Fruit fly (Drosophila melanogaster) whole organism, embryonic: ENCODE results near the gene Sqor.
A peak's percentile ranks its signal among the peaks of the same experiment; 100 is the strongest.

Experiments used
- Aef1 ChIP-seq: fragments of 200-800 bp; sonication (Bioruptor generic); IDR thresholded peaks from 3 replicates; pipeline ENCODE4 v1.3.6; 2022; ENCODE audit warnings: missing biosample characterization, missing genetic modification characterization
- Antp ChIP-seq: fragments of 200-800 bp; sonication (Bioruptor generic); optimal IDR thresholded peaks from 3 replicates; lab custom pipeline; 2016; ENCODE audit warnings: missing biosample characterization, missing genetic modification characterization
- Atf-2 ChIP-seq: fragments of 200-800 bp; sonication (Bioruptor generic); optimal IDR thresholded peaks from 2 replicates; lab custom pipeline; 2016; ENCODE audit warnings: missing biosample characterization, missing genetic modification characterization
- Awh ChIP-seq: fragments of 200-800 bp; sonication (Bioruptor generic); IDR thresholded peaks from 2 replicates; pipeline ENCODE4, ENCODE4 v1.3.6; 2022; ENCODE audit warnings: missing biosample characterization, missing genetic modification characterization
- BEAF-32 ChIP-seq: fragments of 200-800 bp; sonication (Bioruptor generic); optimal IDR thresholded peaks from 3 replicates; lab custom pipeline; 2017; ENCODE audit warnings: missing biosample characterization, missing genetic modification characterization, mild to moderate bottlenecking, moderate library complexity, missing genetic modification reagents
- CG10431 ChIP-seq: fragments of 200-800 bp; sonication (Bioruptor generic); optimal IDR thresholded peaks from 3 replicates; lab custom pipeline; 2018; ENCODE audit warnings: missing biosample characterization, mild to moderate bottlenecking, missing genetic modification characterization
- CG10959 ChIP-seq: fragments of 200-800 bp; sonication (Bioruptor generic); IDR thresholded peaks from 2 replicates; pipeline ENCODE4 v1.3.6; 2022; ENCODE audit warnings: missing biosample characterization, missing genetic modification characterization
- CG11695 ChIP-seq: fragments of 200-800 bp; sonication (Bioruptor generic); IDR thresholded peaks from 3 replicates; pipeline ENCODE4 v1.3.6; 2022; ENCODE audit warnings: missing biosample characterization, missing genetic modification characterization
- CG14050 ChIP-seq: fragments of 200-800 bp; sonication (Bioruptor generic); IDR thresholded peaks from 3 replicates; pipeline ENCODE4 v1.3.6; 2022; ENCODE audit warnings: missing biosample characterization, missing genetic modification characterization
- CG14860 ChIP-seq: fragments of 200-800 bp; sonication (Bioruptor generic); IDR thresholded peaks from 3 replicates; pipeline ENCODE4 v1.3.6; 2022; ENCODE audit warnings: missing biosample characterization, missing genetic modification characterization; ENCODE audit not compliant: partially characterized antibody
- CG15011 ChIP-seq: fragments of 200-800 bp; sonication (Bioruptor generic); optimal IDR thresholded peaks from 3 replicates; lab custom pipeline; 2018; ENCODE audit warnings: missing biosample characterization, mild to moderate bottlenecking, missing genetic modification characterization
- CG16815 ChIP-seq: fragments of 200-800 bp; sonication (Bioruptor generic); optimal IDR thresholded peaks from 3 replicates; lab custom pipeline; 2017; ENCODE audit warnings: missing biosample characterization, mild to moderate bottlenecking, missing genetic modification characterization
- CG17361 ChIP-seq: fragments of 200-800 bp; sonication (Bioruptor generic); IDR thresholded peaks from 3 replicates; pipeline ENCODE4 v1.3.6; 2022; ENCODE audit warnings: missing biosample characterization, missing genetic modification characterization
- CG1792 ChIP-seq: fragments of 200-800 bp; sonication (Bioruptor generic); optimal IDR thresholded peaks from 2 replicates; lab custom pipeline; 2016; ENCODE audit warnings: missing biosample characterization, missing genetic modification characterization
- CG2129 ChIP-seq: fragments of 200-800 bp; sonication (Bioruptor generic); IDR thresholded peaks from 2 replicates; pipeline ENCODE4 v1.3.6; 2022; ENCODE audit warnings: missing biosample characterization, missing genetic modification characterization; ENCODE audit not compliant: partially characterized antibody
- CG2199 ChIP-seq: fragments of 200-800 bp; sonication (Bioruptor generic); IDR thresholded peaks from 3 replicates; pipeline ENCODE4 v1.3.6; 2022; ENCODE audit warnings: missing biosample characterization, missing genetic modification characterization
- CG2678 ChIP-seq: fragments of 200-800 bp; sonication (Bioruptor generic); optimal IDR thresholded peaks from 3 replicates; lab custom pipeline; 2019; ENCODE audit warnings: missing biosample characterization, mild to moderate bottlenecking, missing genetic modification characterization, moderate library complexity
- CG34376 ChIP-seq: fragments of 200-800 bp; sonication (Bioruptor generic); optimal IDR thresholded peaks from 2 replicates; lab custom pipeline; 2018; ENCODE audit warnings: missing biosample characterization, mild to moderate bottlenecking, missing genetic modification characterization
- CG3726 ChIP-seq: fragments of 200-800 bp; sonication (Bioruptor generic); IDR thresholded peaks from 3 replicates; pipeline ENCODE4, ENCODE4 v1.3.6; 2022; ENCODE audit warnings: missing biosample characterization, missing genetic modification characterization
- CG6175 ChIP-seq: fragments of 200-800 bp; sonication (Bioruptor generic); IDR thresholded peaks from 3 replicates; pipeline ENCODE4 v1.3.6; 2022; ENCODE audit warnings: missing biosample characterization, missing genetic modification characterization
- CG6654 ChIP-seq: fragments of 200-800 bp; sonication (Bioruptor generic); optimal IDR thresholded peaks from 2 replicates; lab custom pipeline; 2017; ENCODE audit warnings: missing biosample characterization, mild to moderate bottlenecking, missing genetic modification characterization
- CG7372 ChIP-seq: fragments of 200-800 bp; sonication (Bioruptor generic); IDR thresholded peaks from 2 replicates; pipeline ENCODE4 v1.3.6; 2022; ENCODE audit warnings: missing biosample characterization, missing genetic modification characterization
- CG8290 ChIP-seq, 3 experiments: fragments of 200-800 bp; sonication (Bioruptor generic); optimal IDR thresholded peaks; 2 replicates each; lab custom pipeline; 2016 to 2019; ENCODE audit warnings: missing biosample characterization in 3 of 3, missing genetic modification characterization in 3 of 3, mild to moderate bottlenecking in 2 of 3, moderate library complexity in 1 of 3
- Camta ChIP-seq: fragments of 200-800 bp; sonication (Bioruptor generic); optimal IDR thresholded peaks from 2 replicates; lab custom pipeline; 2016; ENCODE audit warnings: missing biosample characterization, missing genetic modification characterization
- Doc2 ChIP-seq: fragments of 200-800 bp; sonication (Bioruptor generic); IDR thresholded peaks from 2 replicates; pipeline ENCODE4 v1.3.6; 2022; ENCODE audit warnings: missing biosample characterization, missing genetic modification characterization
- Hey ChIP-seq: fragments of 200-800 bp; sonication (Bioruptor generic); optimal IDR thresholded peaks from 3 replicates; lab custom pipeline; 2018; ENCODE audit warnings: missing biosample characterization, mild to moderate bottlenecking, missing genetic modification characterization
- Hr3 ChIP-seq: fragments of 200-800 bp; sonication (Bioruptor generic); optimal IDR thresholded peaks from 3 replicates; lab custom pipeline; 2016; ENCODE audit warnings: missing biosample characterization, missing genetic modification characterization
- Kr ChIP-seq: fragments of 200-800 bp; sonication (Bioruptor generic); optimal IDR thresholded peaks from 2 replicates; lab custom pipeline; 2017; ENCODE audit warnings: missing biosample characterization, mild to moderate bottlenecking, missing genetic modification characterization
- Oli ChIP-seq: fragments of 200-800 bp; sonication (Bioruptor generic); optimal IDR thresholded peaks from 2 replicates; lab custom pipeline; 2018; ENCODE audit warnings: missing biosample characterization, mild to moderate bottlenecking, missing genetic modification characterization, moderate library complexity
- Ptx1 ChIP-seq: fragments of 200-800 bp; sonication (Bioruptor generic); IDR thresholded peaks from 2 replicates; pipeline ENCODE4 v1.3.6; 2022; ENCODE audit warnings: missing biosample characterization, missing genetic modification characterization
- Rfx ChIP-seq: fragments of 200-800 bp; sonication (Bioruptor generic); IDR thresholded peaks from 2 replicates; pipeline ENCODE4 v1.3.6; 2022; ENCODE audit warnings: missing biosample characterization, missing genetic modification characterization
- abd-A ChIP-seq: fragments of 200-800 bp; sonication (Bioruptor generic); optimal IDR thresholded peaks from 3 replicates; lab custom pipeline; 2019; ENCODE audit warnings: missing biosample characterization, mild to moderate bottlenecking, missing genetic modification characterization, moderate library complexity
- ash1 ChIP-seq: fragments of 200-800 bp; sonication (Bioruptor generic); optimal IDR thresholded peaks from 2 replicates; lab custom pipeline; 2018; ENCODE audit warnings: missing biosample characterization, mild to moderate bottlenecking, missing genetic modification characterization
- ato ChIP-seq: fragments of 200-800 bp; sonication (Bioruptor generic); IDR thresholded peaks from 2 replicates; pipeline ENCODE4 v1.3.6; 2022; ENCODE audit warnings: missing biosample characterization, missing genetic modification characterization; ENCODE audit not compliant: partially characterized antibody
- crol ChIP-seq: fragments of 200-800 bp; sonication (Bioruptor generic); IDR thresholded peaks from 2 replicates; pipeline ENCODE4 v1.3.6; 2022; ENCODE audit warnings: missing biosample characterization, missing genetic modification characterization
- crp ChIP-seq, 2 experiments: fragments of 200-800 bp; sonication (Bioruptor generic); optimal IDR thresholded peaks; 2 replicates in 1 of 2; 3 replicates in 1 of 2; lab custom pipeline; 2017; ENCODE audit warnings: missing biosample characterization in 2 of 2, missing genetic modification characterization in 2 of 2, mild to moderate bottlenecking in 1 of 2, moderate library complexity in 1 of 2
- dimm ChIP-seq: fragments of 200-800 bp; sonication (Bioruptor generic); IDR thresholded peaks from 2 replicates; pipeline ENCODE4 v1.3.6; 2022; ENCODE audit warnings: missing biosample characterization, missing genetic modification characterization
- dpn ChIP-seq, 2 experiments: fragments of 200-800 bp; sonication (Bioruptor generic); optimal IDR thresholded peaks; 3 replicates each; lab custom pipeline; 2016; ENCODE audit warnings: missing biosample characterization in 2 of 2, missing genetic modification characterization in 2 of 2
- fu2 ChIP-seq: fragments of 200-800 bp; sonication (Bioruptor generic); optimal IDR thresholded peaks from 2 replicates; lab custom pipeline; 2016; ENCODE audit warnings: missing biosample characterization, missing genetic modification characterization
- jing ChIP-seq: fragments of 200-800 bp; sonication (Bioruptor generic); optimal IDR thresholded peaks from 2 replicates; lab custom pipeline; 2018; ENCODE audit warnings: missing biosample characterization, mild to moderate bottlenecking, missing genetic modification characterization
- kah ChIP-seq: fragments of 200-800 bp; sonication (Bioruptor generic); optimal IDR thresholded peaks from 2 replicates; lab custom pipeline; 2018; ENCODE audit warnings: missing biosample characterization, mild to moderate bottlenecking, missing genetic modification characterization
- nom ChIP-seq: fragments of 200-800 bp; sonication (Bioruptor generic); optimal IDR thresholded peaks from 2 replicates; lab custom pipeline; 2017; ENCODE audit warnings: missing biosample characterization, missing genetic modification characterization, mild to moderate bottlenecking, moderate library complexity, missing genetic modification reagents
- p53 ChIP-seq: fragments of 200-800 bp; sonication (Bioruptor generic); optimal IDR thresholded peaks from 2 replicates; lab custom pipeline; 2016; ENCODE audit warnings: missing biosample characterization, missing genetic modification characterization
- pita ChIP-seq: fragments of 200-800 bp; sonication (Bioruptor generic); optimal IDR thresholded peaks from 2 replicates; lab custom pipeline; 2017; ENCODE audit warnings: missing biosample characterization, mild to moderate bottlenecking, missing genetic modification characterization
- repo ChIP-seq: fragments of 200-800 bp; sonication (Bioruptor generic); optimal IDR thresholded peaks from 2 replicates; lab custom pipeline; 2016; ENCODE audit warnings: missing biosample characterization, missing genetic modification characterization
- tna ChIP-seq: fragments of 200-800 bp; sonication (Bioruptor generic); IDR thresholded peaks from 2 replicates; pipeline ENCODE4 v1.3.6; 2022; ENCODE audit warnings: missing biosample characterization, missing genetic modification characterization; ENCODE audit not compliant: partially characterized antibody
- unc-4 ChIP-seq: fragments of 200-800 bp; sonication (Bioruptor generic); IDR thresholded peaks from 2 replicates; pipeline ENCODE4 v1.3.6; 2022; ENCODE audit warnings: missing biosample characterization, missing genetic modification characterization; ENCODE audit not compliant: partially characterized antibody

Gene Sqor

dm6 chr3L:4239442-4240322 is at the start of gene Sqor (continued):
- TF ChIP-seq CG3726 (peak; percentile 76; the same call in 2 of the 3 replicates), nom (GFP tag; lab: Kevin White, UChicago) (peak; percentile 91), Hr3 (GFP tag; lab: Kevin White, UChicago) (peak; percentile 65), Doc2 (GFP tag; lab: Robert Waterston, UW) (peak; percentile 62), unc-4 (GFP tag; lab: Robert Waterston, UW) (0 out of 2 replicates have a peak, but pooled peaks have one; percentile 19), tna (GFP tag; lab: Robert Waterston, UW) (no peak), CG34376 (GFP tag; lab: Kevin White, UChicago) (peak; percentile 89), CG16815 (peak; percentile 77), CG6654 (peak; percentile 58), CG17361 (GFP tag; lab: Robert Waterston, UW) (peak; percentile 95), CG14050 (GFP tag; lab: Robert Waterston, UW) (peak; percentile 80), pita (no peak), Kr (GFP tag; lab: Kevin White, UChicago) (no peak), CG2129 (GFP tag; lab: Robert Waterston, UW) (no peak), crp (GFP tag; optimal IDR thresholded peaks at IDR 0.05; lab: Kevin White, UChicago) (peak in 1 of 2 experiments; percentile 80), Rfx (GFP tag; lab: Robert Waterston, UW) (peak; percentile 85), CG2678 (tag; lab: Kevin White, UChicago) (peak; percentile 94), kah (peak; percentile 44), CG11695 (GFP tag; lab: Robert Waterston, UW) (peak; percentile 85), Hey (tag; lab: Kevin White, UChicago) (peak; percentile 77), Camta (GFP tag; lab: Kevin White, UChicago) (peak; percentile 73), Oli (tag; lab: Kevin White, UChicago) (peak; percentile 87), Aef1 (GFP tag; lab: Robert Waterston, UW) (peak; percentile 81), CG2199 (peak; percentile 70; the same call in 2 of the 3 replicates), crol (GFP tag; lab: Robert Waterston, UW) (no peak), ato (no peak), Awh (GFP tag; lab: Robert Waterston, UW) (peak; percentile 64; the same call in 1 of the 2 replicates), ash1 (GFP tag; lab: Kevin White, UChicago) (peak; percentile 57), CG10431 (GFP tag; lab: Kevin White, UChicago) (no peak), CG15011 (GFP tag; lab: Kevin White, UChicago) (peak; percentile 85), CG14860 (GFP tag; lab: Robert Waterston, UW) (no peak), p53 (GFP tag; lab: Kevin White, UChicago) (peak; percentile 79), abd-A (tag; lab: Kevin White, UChicago) (no peak), CG6175 (GFP tag; lab: Robert Waterston, UW) (peak; percentile 69; the same call in 2 of the 3 replicates), dpn (GFP tag; optimal IDR thresholded peaks at IDR 0.05; lab: Kevin White, UChicago) (peak; percentile 78 to 90), fu2 (GFP tag; lab: Kevin White, UChicago) (peak; percentile 90), jing (GFP tag; lab: Kevin White, UChicago) (peak; percentile 75), BEAF-32 (GFP tag; lab: Kevin White, UChicago) (no peak), repo (GFP tag; lab: Kevin White, UChicago) (peak; percentile 60), Ptx1 (GFP tag; lab: Robert Waterston, UW) (peak; percentile 75), dimm (peak; percentile 62; the same call in 1 of the 2 replicates), CG10959 (GFP tag; lab: Robert Waterston, UW) (no peak), Antp (GFP tag; lab: Kevin White, UChicago) (peak; percentile 91), Atf-2 (GFP tag; lab: Kevin White, UChicago) (peak; percentile 82), CG8290 (GFP tag; optimal IDR thresholded peaks at IDR 0.05; lab: Kevin White, UChicago) (peak; percentile 59), CG8290 (tag; optimal IDR thresholded peaks at IDR 0.05; lab: Kevin White, UChicago) (peak; percentile 34 to 97), CG1792 (GFP tag; lab: Kevin White, UChicago) (peak; percentile 85), CG7372 (GFP tag; lab: Robert Waterston, UW) (peak; percentile 60)
